Fruit fly (Drosophila melanogaster): ENCODE data around the gene CG14736.

Gene CG14736

dm6 chr3R:12016828-12017280 is 23.5 kb upstream of the CG14736 start, which contains the start of the genes DCAF12 and Spt3 (continued):
- TF ChIP-seq ewg (GFP tag; optimal IDR thresholded peaks at IDR 0.05) (peak; percentile 35), maf-S (GFP tag; optimal IDR thresholded peaks at IDR 0.05) (no peak), sug (tag; optimal IDR thresholded peaks at IDR 0.05) (no peak), Xrp1 (GFP tag; IDR thresholded peaks at IDR 0.05) (peak; percentile 70), CkIIα-i1 (GFP tag; IDR thresholded peaks at IDR 0.05) (no peak), amos (GFP tag; IDR thresholded peaks at IDR 0.05; ENCODE audit: partially characterized antibody) (peak; percentile 88), sima (GFP tag; optimal IDR thresholded peaks at IDR 0.05) (no peak), CG30431 (GFP tag; optimal IDR thresholded peaks at IDR 0.05) (peak; percentile 40), tgo (GFP tag; IDR thresholded peaks at IDR 0.05) (peak; percentile 61; the same call in 2 of the 3 replicates), Hr3 (GFP tag; optimal IDR thresholded peaks at IDR 0.05) (peak; percentile 75), CG5180 (GFP tag; optimal IDR thresholded peaks at IDR 0.05) (no peak), CG4730 (GFP tag; IDR thresholded peaks at IDR 0.05) (peak; percentile 32; the same call in 1 of the 2 replicates), CG15269 (tag; optimal IDR thresholded peaks at IDR 0.05) (no peak), Abd-B (GFP tag; optimal IDR thresholded peaks at IDR 0.05) (peak; percentile 87), Dek (tag; optimal IDR thresholded peaks at IDR 0.05) (peak; percentile 55), unpg (GFP tag; optimal IDR thresholded peaks at IDR 0.05) (no peak), ato (GFP tag; IDR thresholded peaks at IDR 0.05; ENCODE audit: partially characterized antibody) (peak; percentile 67), CG11247 (GFP tag; IDR thresholded peaks at IDR 0.05) (0 out of 2 replicates have a peak, but pooled peaks have one; percentile 42), CG9437 (GFP tag; optimal IDR thresholded peaks at IDR 0.05) (peak; percentile 74), CG10543 (GFP tag; optimal IDR thresholded peaks at IDR 0.05) (peak; percentile 67), vfl (GFP tag; optimal IDR thresholded peaks at IDR 0.05) (no peak), gem (tag; optimal IDR thresholded peaks at IDR 0.05) (peak; percentile 81), pros (GFP tag; optimal IDR thresholded peaks at IDR 0.05) (no peak), slou (GFP tag; optimal IDR thresholded peaks at IDR 0.05) (peak; percentile 7), CG10959 (GFP tag; IDR thresholded peaks at IDR 0.05) (no peak), CG6175 (GFP tag; IDR thresholded peaks at IDR 0.05) (no peak), lola (GFP tag; optimal IDR thresholded peaks at IDR 0.05) (peak in 1 of 3 experiments; percentile 63), CG6791 (GFP tag; IDR thresholded peaks at IDR 0.05; ENCODE audit: partially characterized antibody) (peak; percentile 81), org-1 (GFP tag; optimal IDR thresholded peaks at IDR 0.05) (no peak), CG12236 (GFP tag; optimal IDR thresholded peaks at IDR 0.05) (no peak), PHDP (tag; optimal IDR thresholded peaks at IDR 0.05) (no peak), Hr51 (GFP tag; optimal IDR thresholded peaks at IDR 0.05) (peak in 1 of 2 experiments; percentile 41), Deaf1 (tag; optimal IDR thresholded peaks at IDR 0.05) (peak; percentile 36), fd96Cb (tag; optimal IDR thresholded peaks at IDR 0.05) (peak; percentile 37), CG11696 (GFP tag; IDR thresholded peaks at IDR 0.05) (no peak), cas (GFP tag; IDR thresholded peaks at IDR 0.05) (0 out of 2 replicates have a peak, but pooled peaks have one; percentile 33), CG6813 (GFP tag; optimal IDR thresholded peaks at IDR 0.05) (no peak), CG15696 (tag; optimal IDR thresholded peaks at IDR 0.05) (peak; percentile 78), CG31365 (tag; optimal IDR thresholded peaks at IDR 0.05) (no peak), fru (optimal IDR thresholded peaks at IDR 0.05) (no peak), CG13287 (GFP tag; IDR thresholded peaks at IDR 0.05; ENCODE audit: partially characterized antibody) (peak; percentile 90), CG7987 (GFP tag; optimal IDR thresholded peaks at IDR 0.05) (no peak), CG17568 (GFP tag; optimal IDR thresholded peaks at IDR 0.05) (no peak), CG13624 (GFP tag; optimal IDR thresholded peaks at IDR 0.05) (no peak), cwo (GFP tag; optimal IDR thresholded peaks at IDR 0.05) (no peak), CG15479 (GFP tag; optimal IDR thresholded peaks at IDR 0.05) (no peak), inv (GFP tag; IDR thresholded peaks at IDR 0.05; ENCODE audit: partially characterized antibody) (peak; percentile 96), grau (tag; optimal IDR thresholded peaks at IDR 0.05) (peak; percentile 79), Spps (tag; optimal IDR thresholded peaks at IDR 0.05) (peak; percentile 28)
